Fruit fly (Drosophila melanogaster) whole organism, wandering third instar larva: ENCODE data around the gene CG6443.

Experiments
- Abd-B ChIP-seq: fragments of >200 bp; optimal IDR thresholded peaks from 2 replicates; lab custom pipeline; 2017; ENCODE audit warnings: missing biosample characterization, missing genetic modification characterization
- CG9705 ChIP-seq: fragments of 200-800 bp; sonication (Bioruptor generic); optimal IDR thresholded peaks from 2 replicates; lab custom pipeline; 2018; ENCODE audit warnings: missing biosample characterization, mild to moderate bottlenecking, missing genetic modification characterization
- Dfd ChIP-seq: fragments of >200 bp; optimal IDR thresholded peaks from 2 replicates; lab custom pipeline; 2017; ENCODE audit warnings: missing biosample characterization, missing genetic modification characterization
- Dif ChIP-seq: fragments of 200-275, 200-300 bp; sonication (Bioruptor generic); optimal IDR thresholded peaks from 2 replicates; lab custom pipeline; 2018; ENCODE audit warnings: missing biosample characterization, missing genetic modification characterization; ENCODE audit not compliant: partially characterized antibody
- HLH106 ChIP-seq: fragments of 200-800 bp; optimal IDR thresholded peaks from 3 replicates; lab custom pipeline; 2019; ENCODE audit warnings: missing biosample characterization, mild to moderate bottlenecking, missing genetic modification characterization, moderate library complexity
- Hnf4 ChIP-seq: fragments of 200-800 bp; sonication (Bioruptor generic); optimal IDR thresholded peaks from 2 replicates; lab custom pipeline; 2016; ENCODE audit warnings: missing biosample characterization, mild to moderate bottlenecking, missing genetic modification characterization
- Hr78 ChIP-seq: fragments of >200 bp; optimal IDR thresholded peaks from 2 replicates; lab custom pipeline; 2017; ENCODE audit warnings: missing biosample characterization, missing genetic modification characterization
- Hr83 ChIP-seq: fragments of 200-300 bp; sonication (Bioruptor generic); optimal IDR thresholded peaks from 2 replicates; lab custom pipeline; 2016; ENCODE audit warnings: missing biosample characterization, mild to moderate bottlenecking, missing genetic modification characterization, moderate library complexity; ENCODE audit not compliant: poor library complexity, severe bottlenecking
- Mio ChIP-seq: sonication (Bioruptor generic); optimal IDR thresholded peaks from 2 replicates; lab custom pipeline; 2016; ENCODE audit warnings: missing biosample characterization, missing genetic modification characterization
- Myc ChIP-seq: fragments of >200 bp; optimal IDR thresholded peaks from 2 replicates; lab custom pipeline; 2017
- OdsH ChIP-seq: fragments of 200-800 bp; sonication (Bioruptor generic); optimal IDR thresholded peaks from 2 replicates; lab custom pipeline; 2016; ENCODE audit warnings: missing biosample characterization, mild to moderate bottlenecking, missing genetic modification characterization
- Rel ChIP-seq, 2 experiments: fragments of 200-800 bp; sonication (Bioruptor generic) in 1 of 2; optimal IDR thresholded peaks; 2 replicates in 1 of 2; 3 replicates in 1 of 2; lab custom pipeline; 2016 to 2019; ENCODE audit warnings: mild to moderate bottlenecking in 2 of 2, missing biosample characterization in 2 of 2, missing genetic modification characterization in 2 of 2, moderate library complexity in 1 of 2
- Sp1 ChIP-seq: fragments of 200-800 bp; sonication (Bioruptor generic); optimal IDR thresholded peaks from 3 replicates; lab custom pipeline; 2019; ENCODE audit warnings: missing biosample characterization, mild to moderate bottlenecking, missing genetic modification characterization, moderate library complexity
- Vsx2 ChIP-seq: fragments of 200-300, 225-300 bp; sonication (Bioruptor generic); optimal IDR thresholded peaks from 2 replicates; lab custom pipeline; 2018; ENCODE audit warnings: missing biosample characterization, missing genetic modification characterization; ENCODE audit not compliant: partially characterized antibody
- br ChIP-seq: fragments of 200-800 bp; sonication (Bioruptor generic); optimal IDR thresholded peaks from 2 replicates; lab custom pipeline; 2016; ENCODE audit warnings: missing biosample characterization, missing genetic modification characterization
- brk ChIP-seq: fragments of 200-800 bp; sonication (Bioruptor generic); optimal IDR thresholded peaks from 2 replicates; lab custom pipeline; 2016; ENCODE audit warnings: missing biosample characterization, mild to moderate bottlenecking, missing genetic modification characterization
- dl ChIP-seq, 2 experiments: fragments of 175-275, 200-275 bp in 1 of 2; fragments of 200-275 bp in 1 of 2; sonication (Bioruptor generic); optimal IDR thresholded peaks; lab custom pipeline; 2018; ENCODE audit warnings: mild to moderate bottlenecking in 2 of 2, missing biosample characterization in 2 of 2, missing genetic modification characterization in 2 of 2, moderate library complexity in 2 of 2; ENCODE audit not compliant: partially characterized antibody in 2 of 2, insufficient read depth in 1 of 2
- dmrt93B ChIP-seq: fragments of 200-800 bp; sonication (Bioruptor generic); optimal IDR thresholded peaks from 2 replicates; lab custom pipeline; 2018; ENCODE audit warnings: missing biosample characterization, mild to moderate bottlenecking, missing genetic modification characterization
- dsf ChIP-seq: sonication (Bioruptor generic); optimal IDR thresholded peaks from 2 replicates; lab custom pipeline; 2016; ENCODE audit warnings: missing biosample characterization, missing genetic modification characterization, borderline replicate concordance
- foxo ChIP-seq, 2 experiments: fragments of 200-800 bp; sonication (Bioruptor generic); optimal IDR thresholded peaks; 2 replicates in 1 of 2; 3 replicates in 1 of 2; lab custom pipeline; 2016 to 2017; ENCODE audit warnings: missing biosample characterization in 2 of 2, missing genetic modification characterization in 2 of 2
- h ChIP-seq: fragments of 200-800 bp; sonication (Bioruptor generic); optimal IDR thresholded peaks from 3 replicates; lab custom pipeline; 2016; ENCODE audit warnings: missing biosample characterization, mild to moderate bottlenecking, missing genetic modification characterization
- jim ChIP-seq: fragments of 175-275, 200-325 bp; sonication (Bioruptor generic); optimal IDR thresholded peaks from 2 replicates; lab custom pipeline; 2016; ENCODE audit warnings: missing biosample characterization, mild to moderate bottlenecking, missing genetic modification characterization
- lola ChIP-seq: fragments of >200 bp; optimal IDR thresholded peaks from 2 replicates; lab custom pipeline; 2017; ENCODE audit warnings: missing biosample characterization, missing genetic modification characterization
- pan ChIP-seq: fragments of >200 bp; optimal IDR thresholded peaks from 2 replicates; lab custom pipeline; 2017
- psq ChIP-seq: fragments of 200-800 bp; sonication (Bioruptor generic); optimal IDR thresholded peaks from 3 replicates; lab custom pipeline; 2017; ENCODE audit warnings: missing biosample characterization, mild to moderate bottlenecking, missing genetic modification characterization, moderate library complexity
- rgr ChIP-seq: fragments of 200-800 bp; sonication (Bioruptor generic); optimal IDR thresholded peaks from 3 replicates; lab custom pipeline; 2016; ENCODE audit warnings: missing biosample characterization, mild to moderate bottlenecking, missing genetic modification characterization
- sv ChIP-seq: fragments of 200-800 bp; sonication (Bioruptor generic); optimal IDR thresholded peaks from 3 replicates; lab custom pipeline; 2016; ENCODE audit warnings: missing biosample characterization, missing genetic modification characterization
- tai ChIP-seq: sonication (Bioruptor generic); optimal IDR thresholded peaks from 2 replicates; lab custom pipeline; 2016; ENCODE audit warnings: missing biosample characterization, missing genetic modification characterization
- usp ChIP-seq: fragments of >200 bp; optimal IDR thresholded peaks from 2 replicates; lab custom pipeline; 2017; ENCODE audit warnings: missing biosample characterization, missing genetic modification characterization
- woc ChIP-seq: sonication (Bioruptor generic); optimal IDR thresholded peaks from 2 replicates; lab custom pipeline; 2016; ENCODE audit warnings: missing biosample characterization, mild to moderate bottlenecking, missing genetic modification characterization

The CG6443 gene

dm6 chr2L:10708089-10708488 is 20.7 kb upstream of the CG6443 start:
- TF ChIP-seq Dfd (GFP tag; lab: Kevin White, UChicago) (peak; percentile 83), Rel (GFP tag; optimal IDR thresholded peaks at IDR 0.05; lab: Kevin White, UChicago) (no peak), Rel (tag; optimal IDR thresholded peaks at IDR 0.05; lab: Kevin White, UChicago) (no peak)

- no peak for TF ChIP-seq Mio (GFP tag; lab: Kevin White, UChicago)
- no peak for TF ChIP-seq Hr83 (GFP tag; lab: Kevin White, UChicago)
- no peak for TF ChIP-seq h
- TF ChIP-seq foxo (GFP tag; optimal IDR thresholded peaks at IDR 0.05; lab: Kevin White, UChicago), result no peak
- TF ChIP-seq dsf, result no peak
- no peak for TF ChIP-seq Hr78 (GFP tag; lab: Kevin White, UChicago)
- no peak for TF ChIP-seq br
- no peak for TF ChIP-seq CG9705 (GFP tag; lab: Kevin White, UChicago)
- TF ChIP-seq OdsH (GFP tag; lab: Kevin White, UChicago), result no peak
- TF ChIP-seq sv (GFP tag; lab: Kevin White, UChicago), result no peak
- TF ChIP-seq HLH106 (tag; lab: Kevin White, UChicago), result no peak
- TF ChIP-seq Dfd (GFP tag; lab: Kevin White, UChicago), result no peak
- TF ChIP-seq jim (GFP tag; lab: Kevin White, UChicago), result no peak
- no peak for TF ChIP-seq Rel (GFP tag; optimal IDR thresholded peaks at IDR 0.05; lab: Kevin White, UChicago)
- no peak for TF ChIP-seq Rel (tag; optimal IDR thresholded peaks at IDR 0.05; lab: Kevin White, UChicago)
These were observed 19.4 kb upstream of the CG6443 start, which contains the start of gene Lip2 for dm6 chr2L:10709353-10709752. Lip2 (minus strand) TSS chr2L:10709453.

- TF ChIP-seq h (no peak), CG9705 (GFP tag; lab: Kevin White, UChicago) (no peak), Hr83 (GFP tag; lab: Kevin White, UChicago) (no peak)
These were observed 17.6 kb upstream of the CG6443 start for dm6 chr2L:10711221-10711620.

dm6 chr2L:10721535-10721934 is 7.2 kb upstream of the CG6443 start:
- TF ChIP-seq Sp1 (GFP tag; lab: Kevin White, UChicago) (no peak), HLH106 (tag; lab: Kevin White, UChicago) (no peak), pan (lab: Kevin White, UChicago) (no peak), woc (GFP tag; lab: Kevin White, UChicago) (no peak)

- TF ChIP-seq psq (GFP tag; lab: Kevin White, UChicago) (no peak), rgr (no peak), Hnf4 (GFP tag; lab: Kevin White, UChicago) (no peak), dmrt93B (GFP tag; lab: Kevin White, UChicago) (no peak), Dif (GFP tag; lab: Kevin White, UChicago) (no peak), foxo (GFP tag; optimal IDR thresholded peaks at IDR 0.05; lab: Kevin White, UChicago) (no peak), Vsx2 (no peak), tai (GFP tag; lab: Kevin White, UChicago) (no peak), brk (GFP tag; lab: Kevin White, UChicago) (no peak), br (no peak), Mio (GFP tag; lab: Kevin White, UChicago) (no peak), Sp1 (GFP tag; lab: Kevin White, UChicago) (no peak), dl (GFP tag; optimal IDR thresholded peaks at IDR 0.05; lab: Kevin White, UChicago; ENCODE audit: insufficient read depth in 1 of 2, partially characterized antibody in 2 of 2) (no peak), Myc (lab: Kevin White, UChicago) (no peak), lola (GFP tag; lab: Kevin White, UChicago) (no peak), h (no peak), usp (GFP tag; lab: Kevin White, UChicago) (no peak)
These were observed 4.9 kb upstream of the CG6443 start, which contains the start of gene CG6431 for dm6 chr2L:10723903-10724302. CG6431 (plus strand) TSS chr2L:10724203.

- TF ChIP-seq sv (GFP tag; lab: Kevin White, UChicago) (no peak), dsf (no peak), Abd-B (GFP tag; lab: Kevin White, UChicago) (no peak)
These were observed 1.2 kb downstream of the CG6443 start, which contains the start of gene CG17118 for dm6 chr2L:10729955-10730354. CG17118 (plus strand) TSS chr2L:10730255.
